Fruit fly (Drosophila melanogaster): ENCODE data around the gene Wdr82.

- TF ChIP-seq cad (GFP tag; optimal IDR thresholded peaks at IDR 0.05) (no peak), lola (GFP tag; optimal IDR thresholded peaks at IDR 0.05) (no peak), Camta (GFP tag; optimal IDR thresholded peaks at IDR 0.05) (no peak), sob (GFP tag; IDR thresholded peaks at IDR 0.05) (no peak), CG4730 (GFP tag; IDR thresholded peaks at IDR 0.05) (no peak), h (optimal IDR thresholded peaks at IDR 0.05) (no peak), CG14441 (GFP tag; IDR thresholded peaks at IDR 0.05) (no peak), onecut (GFP tag; IDR thresholded peaks at IDR 0.05) (no peak), CG7357 (GFP tag; IDR thresholded peaks at IDR 0.05) (no peak), CG6813 (GFP tag; optimal IDR thresholded peaks at IDR 0.05) (no peak), sr (GFP tag; IDR thresholded peaks at IDR 0.05) (no peak), unc-4 (GFP tag; IDR thresholded peaks at IDR 0.05; ENCODE audit: partially characterized antibody) (no peak), ap (GFP tag; IDR thresholded peaks at IDR 0.05) (no peak)
Observed at dm6 chr2L:8419382-8419940, 45.2 kb downstream of the Wdr82 start.

Data from whole organism, embryonic.